Fruit fly (Drosophila melanogaster) Kc167 (cell line): ENCODE data around the gene CG7300.

Experiments
- Sin3A ChIP-seq: fragments of >200 bp; optimal IDR thresholded peaks from 2 replicates; lab custom pipeline; 2018; ENCODE audit warnings: missing external identifiers
- h ChIP-seq: fragments of >200 bp; optimal IDR thresholded peaks from 3 replicates; lab custom pipeline; 2018; ENCODE audit warnings: missing external identifiers

DNA sequence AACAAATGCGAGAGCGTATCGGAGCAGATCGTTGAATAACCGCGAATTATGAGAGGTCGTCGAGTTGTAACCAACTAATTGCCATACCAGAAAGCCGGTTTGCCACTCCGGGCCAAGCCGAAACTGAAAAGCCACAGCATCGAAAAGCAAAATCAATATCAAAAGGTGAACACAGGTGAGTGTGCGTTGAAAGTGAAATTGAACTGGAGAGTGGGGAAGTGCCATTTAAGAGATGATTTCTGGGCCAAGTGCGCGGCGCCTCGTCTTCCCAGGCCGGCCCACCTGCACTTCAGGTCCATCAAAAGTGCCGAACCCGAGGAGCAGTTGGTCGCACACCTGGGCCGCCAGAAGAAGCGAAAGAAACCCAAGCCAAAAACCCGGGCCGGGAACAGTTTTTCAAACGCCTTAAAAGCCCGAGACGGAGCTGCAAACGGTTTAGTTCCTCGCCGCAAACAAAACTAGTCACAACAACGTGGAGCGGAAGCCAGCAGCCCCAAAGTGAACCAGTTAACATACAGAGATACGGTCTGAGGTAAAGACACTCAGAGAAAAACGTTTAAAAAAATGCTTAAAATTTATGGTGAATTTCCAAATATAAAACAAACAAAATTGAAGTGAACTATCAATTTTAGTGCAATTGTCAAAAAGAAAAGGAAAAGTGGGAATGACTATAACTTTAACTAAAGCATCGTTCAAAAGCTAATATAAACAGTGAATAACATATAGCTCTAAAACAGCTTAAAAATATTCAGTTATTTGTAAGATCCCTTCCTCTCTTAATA lies 20.7 kb downstream of the CG7300 start, which contains the start of gene CG17104:
- TF ChIP-seq h (lab: Kevin White, UChicago) (no peak), Sin3A (lab: Kevin White, UChicago) (no peak)
